Worm (Caenorhabditis elegans) whole organism, early embryonic: ENCODE measurements around the gene C05C10.8.

Source experiments
- B0310.2 ChIP-seq: sonication (generic microtip); optimal IDR thresholded peaks from 2 replicates; lab custom pipeline; 2016; ENCODE audit warnings: mild to moderate bottlenecking, missing genetic modification characterization, missing compliant biosample characterization
- F13C5.2 ChIP-seq: sonication (generic microtip); optimal IDR thresholded peaks from 2 replicates; lab custom pipeline; 2017; ENCODE audit warnings: mild to moderate bottlenecking, missing genetic modification characterization, inconsistent platforms, missing compliant biosample characterization
- aly-1 ChIP-seq: sonication (generic microtip); optimal IDR thresholded peaks from 2 replicates; lab custom pipeline; 2016; ENCODE audit warnings: missing genetic modification characterization, missing compliant biosample characterization
- ama-1 ChIP-seq: fragments of 150-350 bp; optimal IDR thresholded peaks from 2 replicates; lab custom pipeline; 2014
- ceh-13 ChIP-seq: fragments of 200-800 bp; sonication (Bioruptor generic); optimal IDR thresholded peaks from 2 replicates; lab custom pipeline; 2018; ENCODE audit warnings: mild to moderate bottlenecking, missing genetic modification characterization, missing compliant biosample characterization
- ceh-36 ChIP-seq: sonication (generic microtip); optimal IDR thresholded peaks from 2 replicates; lab custom pipeline; 2016; ENCODE audit warnings: missing genetic modification characterization, inconsistent platforms, missing compliant biosample characterization
- ets-7 ChIP-seq: sonication (generic microtip); optimal IDR thresholded peaks from 2 replicates; lab custom pipeline; 2016; ENCODE audit warnings: missing genotype, missing genetic modification characterization, missing compliant biosample characterization
- flt-1 ChIP-seq: fragments of 200-800 bp; sonication (Bioruptor generic); IDR thresholded peaks from 2 replicates; pipeline ENCODE4 v1.3.6; 2022; ENCODE audit warnings: missing genetic modification characterization, missing compliant biosample characterization
- hmbx-1 ChIP-seq: sonication (generic microtip); optimal IDR thresholded peaks from 2 replicates; lab custom pipeline; 2016; ENCODE audit warnings: mild to moderate bottlenecking, missing genetic modification characterization, missing compliant biosample characterization
- hmg-4 ChIP-seq: fragments of 200-800 bp; sonication (Bioruptor generic); optimal IDR thresholded peaks from 2 replicates; lab custom pipeline; 2018; ENCODE audit warnings: mild to moderate bottlenecking, missing genetic modification characterization, missing compliant biosample characterization
- hnd-1 ChIP-seq: sonication (generic microtip); optimal IDR thresholded peaks from 2 replicates; lab custom pipeline; 2016; ENCODE audit warnings: missing genetic modification characterization, missing compliant biosample characterization
- pes-1 ChIP-seq: fragments of 200-800 bp; sonication (Bioruptor generic); IDR thresholded peaks from 2 replicates; pipeline ENCODE4 v1.3.6; 2022; ENCODE audit warnings: missing genetic modification reagents, missing genetic modification characterization, missing compliant biosample characterization
- scrt-1 ChIP-seq: fragments of 200-800 bp; sonication (Bioruptor generic); IDR thresholded peaks from 2 replicates; pipeline ENCODE4 v1.3.6; 2022; ENCODE audit warnings: missing genetic modification characterization, missing compliant biosample characterization
- sea-1 ChIP-seq: fragments of 200-800 bp; sonication (Bioruptor generic); conservative IDR thresholded peaks from 2 replicates; pipeline ENCODE4 v1.3.6; 2022; ENCODE audit warnings: missing genetic modification characterization, missing compliant biosample characterization
- tbx-11 ChIP-seq: fragments of 200-800 bp; sonication (Bioruptor generic); IDR thresholded peaks from 2 replicates; pipeline ENCODE4 v1.3.6; 2022; ENCODE audit warnings: missing genetic modification characterization, missing compliant biosample characterization
- tbx-37 ChIP-seq: fragments of 200-800 bp; sonication (Bioruptor generic); conservative IDR thresholded peaks from 2 replicates; pipeline ENCODE4 v1.3.6; 2022; ENCODE audit warnings: missing genetic modification reagents, missing genetic modification characterization, missing compliant biosample characterization
- tra-4 ChIP-seq: sonication (generic microtip); optimal IDR thresholded peaks from 2 replicates; lab custom pipeline; 2017; ENCODE audit warnings: missing genetic modification characterization, missing compliant biosample characterization

Gene C05C10.8

DNA sequence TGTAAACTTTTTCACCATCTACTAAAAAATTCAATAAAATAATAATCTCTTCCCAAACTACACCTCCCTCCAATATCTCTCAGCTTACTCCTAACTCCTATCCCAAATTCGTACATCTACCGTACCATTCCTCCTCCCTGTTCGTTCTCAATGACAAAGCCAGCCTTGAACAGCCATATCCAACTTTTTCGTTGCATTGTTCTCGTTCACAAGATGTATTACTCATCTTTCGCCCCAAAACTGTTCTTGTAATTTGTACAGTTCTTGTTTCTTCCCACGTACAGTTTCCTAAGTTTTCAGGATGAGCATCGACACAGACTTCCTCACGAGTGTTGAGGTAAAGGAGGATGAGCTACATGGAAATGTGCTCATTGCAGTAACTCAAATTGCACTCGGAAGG is 37.1 kb upstream of the C05C10.8 start, which contains the start of gene egl-43:
Gene egl-43 (plus strand): TSS at position 301 of the 400 bp plus-strand sequence.
- TF ChIP-seq B0310.2 (tag; lab: Kevin White, UChicago) (no peak), hmg-4 (no peak), flt-1 (GFP tag; lab: Robert Waterston, UW) (no peak), scrt-1 (GFP tag; lab: Robert Waterston, UW) (no peak), pes-1 (GFP tag; lab: Robert Waterston, UW) (no peak), ets-7 (tag; lab: Kevin White, UChicago) (no peak), ama-1 (lab: Kevin White, UChicago) (no peak), hnd-1 (tag; lab: Kevin White, UChicago) (no peak), F13C5.2 (tag; lab: Kevin White, UChicago) (no peak), ceh-13 (no peak), hmbx-1 (tag; lab: Kevin White, UChicago) (no peak), sea-1 (GFP tag; lab: Robert Waterston, UW) (no peak), tra-4 (tag; lab: Kevin White, UChicago) (no peak), tbx-11 (GFP tag; lab: Robert Waterston, UW) (no peak)

DNA sequence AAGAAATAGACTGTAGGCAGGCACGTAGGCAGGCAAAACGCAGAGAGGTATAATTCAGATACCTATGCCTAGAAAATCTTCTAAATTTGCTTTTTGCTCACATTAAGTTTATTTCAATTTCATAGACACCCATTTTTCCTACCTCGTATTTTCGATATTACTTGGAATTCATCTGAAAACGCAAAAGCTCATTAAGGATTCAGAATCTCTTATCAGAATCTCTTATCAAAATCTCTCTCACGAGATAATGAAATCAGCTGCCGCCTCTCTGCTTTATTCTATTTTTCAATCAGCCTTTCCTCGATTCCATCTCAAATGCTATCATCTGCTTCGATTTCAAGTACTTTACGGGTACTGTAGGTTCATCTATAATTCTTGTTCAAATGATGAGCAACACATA is 34.0 kb upstream of the C05C10.8 start:
- TF ChIP-seq sea-1 (GFP tag; lab: Robert Waterston, UW) (no peak), B0310.2 (tag; lab: Kevin White, UChicago) (no peak), flt-1 (GFP tag; lab: Robert Waterston, UW) (no peak), ama-1 (lab: Kevin White, UChicago) (no peak), ets-7 (tag; lab: Kevin White, UChicago) (no peak), hmg-4 (no peak), F13C5.2 (tag; lab: Kevin White, UChicago) (no peak), ceh-13 (no peak), tbx-37 (GFP tag; lab: Robert Waterston, UW) (no peak), pes-1 (GFP tag; lab: Robert Waterston, UW) (no peak), scrt-1 (GFP tag; lab: Robert Waterston, UW) (no peak), hnd-1 (tag; lab: Kevin White, UChicago) (no peak), ceh-36 (tag; lab: Kevin White, UChicago) (no peak), aly-1 (tag; lab: Kevin White, UChicago) (no peak), tra-4 (tag; lab: Kevin White, UChicago) (no peak), hmbx-1 (tag; lab: Kevin White, UChicago) (no peak), tbx-11 (GFP tag; lab: Robert Waterston, UW) (no peak)

DNA sequence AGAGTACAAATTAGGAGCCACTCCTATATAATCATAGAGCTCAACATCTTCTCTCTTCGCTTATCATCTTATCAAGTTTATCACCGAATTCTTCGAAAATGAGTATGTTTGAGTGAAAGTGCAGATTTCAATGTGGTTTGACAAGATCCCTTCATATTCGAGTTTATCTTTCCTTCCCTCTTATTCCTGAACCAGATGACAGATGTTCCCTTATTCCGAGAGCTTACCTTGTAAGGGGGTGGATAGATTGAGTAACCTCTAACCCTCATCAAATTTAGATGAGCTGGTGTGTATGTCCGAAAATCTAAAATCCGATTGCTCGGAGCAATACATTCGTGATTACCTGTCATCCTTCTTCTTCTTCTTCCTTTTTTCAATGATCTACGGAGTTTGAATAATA is 30.9 kb upstream of the C05C10.8 start:
- TF ChIP-seq tra-4 (tag; lab: Kevin White, UChicago) (no peak), tbx-37 (GFP tag; lab: Robert Waterston, UW) (no peak), B0310.2 (tag; lab: Kevin White, UChicago) (no peak), ceh-36 (tag; lab: Kevin White, UChicago) (no peak), ama-1 (lab: Kevin White, UChicago) (no peak), ets-7 (tag; lab: Kevin White, UChicago) (no peak), hmbx-1 (tag; lab: Kevin White, UChicago) (no peak), tbx-11 (GFP tag; lab: Robert Waterston, UW) (no peak)

DNA sequence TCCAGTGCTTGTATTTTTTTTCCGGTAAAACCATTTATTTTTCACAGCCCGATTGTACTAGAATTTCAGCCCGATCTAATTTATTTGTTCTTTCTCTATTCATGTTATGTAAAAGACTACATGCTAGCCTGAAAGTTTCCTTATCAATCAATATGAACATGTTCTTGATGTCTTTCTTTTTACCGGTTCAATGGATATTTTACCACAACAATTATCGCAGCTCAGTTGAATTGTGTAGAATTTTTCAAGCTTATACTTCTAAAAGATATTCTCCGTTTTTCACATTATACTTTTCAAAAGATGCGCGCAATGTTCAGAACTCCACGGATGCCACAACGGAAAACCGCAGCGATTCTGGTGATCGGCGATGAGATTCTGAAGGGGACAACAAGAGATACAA is 26.0 kb upstream of the C05C10.8 start, which contains the start of gene flad-1:
Gene flad-1 (plus strand): TSS at position 301 of the 400 bp plus-strand sequence.
- TF ChIP-seq ceh-36 (tag; lab: Kevin White, UChicago): no peak
- no peak for TF ChIP-seq tbx-11 (GFP tag; lab: Robert Waterston, UW)
- no peak for TF ChIP-seq scrt-1 (GFP tag; lab: Robert Waterston, UW)
- TF ChIP-seq hmg-4: no peak
- TF ChIP-seq flt-1 (GFP tag; lab: Robert Waterston, UW): no peak
- TF ChIP-seq ama-1 (lab: Kevin White, UChicago): no peak
- no peak for TF ChIP-seq B0310.2 (tag; lab: Kevin White, UChicago)
- no peak for TF ChIP-seq tbx-37 (GFP tag; lab: Robert Waterston, UW)
- TF ChIP-seq ets-7 (tag; lab: Kevin White, UChicago): no peak
- TF ChIP-seq hmbx-1 (tag; lab: Kevin White, UChicago): no peak
- no peak for TF ChIP-seq hnd-1 (tag; lab: Kevin White, UChicago)
- TF ChIP-seq pes-1 (GFP tag; lab: Robert Waterston, UW): no peak
- TF ChIP-seq F13C5.2 (tag; lab: Kevin White, UChicago): no peak
- no peak for TF ChIP-seq tra-4 (tag; lab: Kevin White, UChicago)
- TF ChIP-seq ceh-13: no peak
- no peak for TF ChIP-seq aly-1 (tag; lab: Kevin White, UChicago)

DNA sequence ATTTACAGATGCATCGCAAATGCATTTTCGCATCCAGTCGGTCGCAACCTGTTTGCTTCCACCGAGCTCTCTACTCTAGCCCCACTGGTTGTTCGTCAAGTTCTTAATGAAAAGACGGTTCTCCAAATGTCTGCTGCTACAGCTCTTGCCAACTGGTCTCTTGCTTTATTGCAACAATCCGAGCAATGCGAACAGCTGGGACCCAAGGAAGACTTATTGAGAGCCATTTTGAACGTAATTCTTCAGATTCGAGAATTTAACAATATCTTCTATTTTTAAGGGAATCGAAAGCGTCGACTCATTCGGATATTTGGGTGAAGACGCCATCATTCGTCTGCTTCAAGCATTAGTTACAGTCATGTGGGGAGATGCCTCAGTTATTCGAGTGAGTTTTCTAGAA is 25.4 kb upstream of the C05C10.8 start:
- no peak for TF ChIP-seq sea-1 (GFP tag; lab: Robert Waterston, UW)

DNA sequence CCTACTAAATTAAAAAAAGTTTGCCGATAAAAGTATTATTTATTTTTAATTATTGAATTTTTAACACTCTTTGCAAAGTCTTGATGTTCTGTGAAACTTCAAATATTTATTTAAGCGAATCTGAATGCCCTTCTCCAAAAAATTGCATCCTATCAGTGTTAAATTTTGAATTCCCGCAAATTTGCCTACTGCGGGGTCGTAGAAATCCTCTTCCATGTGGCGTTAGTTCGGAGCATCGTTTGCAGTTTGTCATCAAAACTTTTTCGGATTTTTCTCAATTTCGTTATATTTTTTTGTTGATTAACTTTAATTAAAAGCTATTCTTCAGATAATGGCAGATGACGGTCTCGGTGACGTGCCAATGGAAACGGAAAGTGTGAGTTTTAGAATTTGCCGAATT is 22.6 kb upstream of the C05C10.8 start, which contains the start of gene ufd-3:
Gene ufd-3 (plus strand): TSS at position 324 of the 400 bp plus-strand sequence.
- TF ChIP-seq F13C5.2 (tag; lab: Kevin White, UChicago): peak; percentile 57
- peak; percentile 87 for TF ChIP-seq tbx-37 (GFP tag; lab: Robert Waterston, UW)
- TF ChIP-seq flt-1 (GFP tag; lab: Robert Waterston, UW): peak; percentile 47; the same call in 1 of the 2 replicates
- TF ChIP-seq ets-7 (tag; lab: Kevin White, UChicago): no peak

DNA sequence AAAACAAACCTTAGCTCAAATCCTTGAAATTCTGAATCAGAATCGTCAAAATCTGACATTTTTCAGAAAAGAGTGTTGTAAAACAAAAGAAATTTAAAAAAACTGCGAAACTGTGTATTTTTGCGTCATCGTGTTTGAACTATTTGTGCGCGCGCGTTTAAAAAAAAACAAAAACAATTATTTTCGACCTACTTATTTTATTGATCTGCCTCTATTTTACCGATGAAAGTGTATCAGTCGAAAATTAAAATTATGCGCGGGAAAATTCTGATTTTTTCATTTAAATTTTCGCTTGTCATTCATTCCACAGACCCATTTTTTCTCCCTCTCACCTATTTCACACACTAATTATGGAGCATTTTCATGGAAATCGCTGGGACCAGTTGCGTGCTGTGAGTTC is 21.1 kb upstream of the C05C10.8 start, which contains the start of the genes C05C10.7 and C05C10.5:
Gene C05C10.7 (minus strand): TSS at position 95 of the 400 bp plus-strand sequence.
Gene C05C10.5 (plus strand): TSS at position 164 of the 400 bp plus-strand sequence.
- TF ChIP-seq ets-7 (tag; lab: Kevin White, UChicago): no peak
- TF ChIP-seq tbx-37 (GFP tag; lab: Robert Waterston, UW): no peak
- no peak for TF ChIP-seq pes-1 (GFP tag; lab: Robert Waterston, UW)
- no peak for TF ChIP-seq ceh-13
- no peak for TF ChIP-seq hnd-1 (tag; lab: Kevin White, UChicago)
- no peak for TF ChIP-seq hmbx-1 (tag; lab: Kevin White, UChicago)
- TF ChIP-seq tra-4 (tag; lab: Kevin White, UChicago): no peak
- no peak for TF ChIP-seq F13C5.2 (tag; lab: Kevin White, UChicago)
- TF ChIP-seq ceh-36 (tag; lab: Kevin White, UChicago): no peak
